Worm (Caenorhabditis elegans) whole organism, young adult: ENCODE results near the gene rps-9.

Experiments used
- B0035.1 ChIP-seq: sonication (generic microtip); optimal IDR thresholded peaks from 2 replicates; lab custom pipeline; 2016; ENCODE audit warnings: missing genetic modification characterization, mild to moderate bottlenecking, missing compliant biosample characterization, missing genotype, missing genetic modification reagents
- D2030.7 ChIP-seq: fragments of 200-800 bp; sonication (Bioruptor generic); IDR thresholded peaks from 2 replicates; pipeline ENCODE4 v1.3.6; 2022; ENCODE audit warnings: missing genetic modification reagents, missing genetic modification characterization, missing compliant biosample characterization
- F10E7.11 ChIP-seq: sonication (generic microtip); optimal IDR thresholded peaks from 2 replicates; lab custom pipeline; 2017; ENCODE audit warnings: mild to moderate bottlenecking, missing genetic modification characterization, moderate library complexity, missing compliant biosample characterization
- F22D6.2 ChIP-seq: sonication (generic microtip); optimal IDR thresholded peaks from 2 replicates; lab custom pipeline; 2016; ENCODE audit warnings: mild to moderate bottlenecking, missing genetic modification characterization, missing compliant biosample characterization
- F33H1.4 ChIP-seq: fragments of 200-800 bp; sonication (Bioruptor generic); IDR thresholded peaks from 2 replicates; pipeline ENCODE4 v1.3.6; 2022; ENCODE audit warnings: missing genetic modification reagents, missing genetic modification characterization, missing compliant biosample characterization
- T26A5.8 ChIP-seq: sonication (generic microtip); optimal IDR thresholded peaks from 2 replicates; lab custom pipeline; 2016; ENCODE audit warnings: missing genetic modification characterization, missing compliant biosample characterization
- Y79H2A.3 ChIP-seq: fragments of 200-800 bp; sonication (Bioruptor generic); conservative IDR thresholded peaks from 2 replicates; pipeline ENCODE4 v1.3.6; 2022; ENCODE audit warnings: missing genetic modification reagents, missing genetic modification characterization, missing compliant biosample characterization
- Y95B8A.8 ChIP-seq: fragments of 200-800 bp; sonication (Bioruptor generic); IDR thresholded peaks from 2 replicates; pipeline ENCODE4 v1.3.6; 2022; ENCODE audit warnings: missing genetic modification reagents, missing genetic modification characterization, missing compliant biosample characterization
- aptf-3 ChIP-seq: fragments of 200-800 bp; sonication (Bioruptor generic); IDR thresholded peaks from 2 replicates; pipeline ENCODE4 v1.3.6; 2022; ENCODE audit warnings: missing genetic modification characterization, missing compliant biosample characterization
- atf-7 ChIP-seq: sonication (generic microtip); optimal IDR thresholded peaks from 2 replicates; lab custom pipeline; 2017; ENCODE audit warnings: mild to moderate bottlenecking, missing genetic modification characterization, missing compliant biosample characterization
- attf-3 ChIP-seq: fragments of 200-800 bp; sonication (Bioruptor generic); conservative IDR thresholded peaks from 2 replicates; pipeline ENCODE4 v1.3.6; 2022; ENCODE audit warnings: missing genetic modification reagents, missing genetic modification characterization, missing compliant biosample characterization
- bed-2 ChIP-seq: fragments of 200-800 bp; sonication (Bioruptor generic); IDR thresholded peaks from 2 replicates; pipeline ENCODE4 v1.3.6; 2022; ENCODE audit warnings: missing genetic modification reagents, missing genetic modification characterization, missing compliant biosample characterization
- ceh-91 ChIP-seq: fragments of 200-800 bp; sonication (Bioruptor generic); IDR thresholded peaks from 2 replicates; pipeline ENCODE4 v1.3.6; 2022; ENCODE audit warnings: missing genetic modification reagents, missing genetic modification characterization, missing compliant biosample characterization
- die-1 ChIP-seq: sonication (generic microtip); optimal IDR thresholded peaks from 2 replicates; lab custom pipeline; 2016; ENCODE audit warnings: missing genotype, mild to moderate bottlenecking, missing genetic modification characterization, missing compliant biosample characterization
- efl-1 ChIP-seq: fragments of 150-350 bp; optimal IDR thresholded peaks from 2 replicates; lab custom pipeline; 2014; ENCODE audit warnings: missing biosample characterization, missing genetic modification reagents, missing genetic modification characterization
- egl-18 ChIP-seq: fragments of 200-800 bp; sonication (Bioruptor generic); IDR thresholded peaks from 2 replicates; pipeline ENCODE4 v1.3.6; 2022; ENCODE audit warnings: missing genetic modification reagents, missing genetic modification characterization, missing compliant biosample characterization
- egrh-3 ChIP-seq: fragments of 200-800 bp; sonication (Bioruptor generic); IDR thresholded peaks from 2 replicates; pipeline ENCODE4 v1.3.6; 2022; ENCODE audit warnings: missing genetic modification reagents, missing genetic modification characterization, missing compliant biosample characterization
- ekl-4 ChIP-seq: fragments of 200-800 bp; sonication (Bioruptor generic); IDR thresholded peaks from 2 replicates; pipeline ENCODE4 v1.3.6; 2022; ENCODE audit warnings: missing genetic modification reagents, missing genetic modification characterization, missing compliant biosample characterization
- hmg-20 ChIP-seq: fragments of 200-800 bp; sonication (Bioruptor generic); IDR thresholded peaks from 2 replicates; pipeline ENCODE4 v1.3.6; 2022; ENCODE audit warnings: missing genetic modification reagents, missing genetic modification characterization, missing compliant biosample characterization
- hrde-1 ChIP-seq: sonication (generic microtip); optimal IDR thresholded peaks from 2 replicates; lab custom pipeline; 2016; ENCODE audit warnings: missing genetic modification characterization, mild to moderate bottlenecking, missing compliant biosample characterization, moderate library complexity, missing genotype, missing genetic modification reagents, borderline replicate concordance
- lin-35 ChIP-seq, 3 experiments: fragments of 150-350 bp in 2 of 3; sonication (generic microtip) in 1 of 3; optimal IDR thresholded peaks; 2 replicates each; lab custom pipeline; 2014 to 2018; ENCODE audit warnings: missing biosample characterization in 3 of 3, missing genetic modification characterization in 3 of 3, missing genetic modification reagents in 3 of 3
- lin-54 ChIP-seq: fragments of 200-800 bp; sonication (Bioruptor generic); optimal IDR thresholded peaks from 2 replicates; lab custom pipeline; 2018; ENCODE audit warnings: mild to moderate bottlenecking, missing genetic modification characterization, missing compliant biosample characterization
- lsl-1 ChIP-seq: fragments of 200-800 bp; sonication (Bioruptor generic); optimal IDR thresholded peaks from 2 replicates; lab custom pipeline; 2018; ENCODE audit warnings: mild to moderate bottlenecking, missing genetic modification characterization, moderate library complexity, missing compliant biosample characterization
- madf-6 ChIP-seq: fragments of 200-800 bp; sonication (Bioruptor generic); IDR thresholded peaks from 2 replicates; pipeline ENCODE4 v1.3.6; 2022; ENCODE audit warnings: missing genetic modification reagents, missing genetic modification characterization, missing compliant biosample characterization
- madf-8 ChIP-seq: fragments of 200-800 bp; sonication (Bioruptor generic); conservative IDR thresholded peaks from 2 replicates; pipeline ENCODE4 v1.3.6; 2022; ENCODE audit warnings: missing genetic modification reagents, missing genetic modification characterization, missing compliant biosample characterization
- mcd-1 ChIP-seq: fragments of 200-800 bp; sonication (Bioruptor generic); IDR thresholded peaks from 2 replicates; pipeline ENCODE4 v1.3.6; 2022; ENCODE audit warnings: missing genetic modification reagents, missing genetic modification characterization, missing compliant biosample characterization
- nfya-2 ChIP-seq: fragments of 200-800 bp; sonication (Bioruptor generic); IDR thresholded peaks from 2 replicates; pipeline ENCODE4 v1.3.6; 2022; ENCODE audit warnings: missing genetic modification reagents, missing genetic modification characterization, missing compliant biosample characterization
- nhr-179 ChIP-seq: sonication (generic microtip); optimal IDR thresholded peaks from 2 replicates; lab custom pipeline; 2016; ENCODE audit warnings: mild to moderate bottlenecking, missing genetic modification characterization, missing compliant biosample characterization
- nhr-80 ChIP-seq: sonication (generic microtip); optimal IDR thresholded peaks from 2 replicates; lab custom pipeline; 2016; ENCODE audit warnings: missing genetic modification characterization, missing compliant biosample characterization
- pbrm-1 ChIP-seq: fragments of 200-800 bp; sonication (Bioruptor generic); IDR thresholded peaks from 2 replicates; pipeline ENCODE4 v1.3.6; 2022; ENCODE audit warnings: missing genetic modification reagents, missing genetic modification characterization, missing compliant biosample characterization
- rcor-1 ChIP-seq: fragments of 200-800 bp; sonication (Bioruptor generic); IDR thresholded peaks from 2 replicates; pipeline ENCODE4 v1.3.6; 2022; ENCODE audit warnings: missing genetic modification reagents, missing genetic modification characterization, missing compliant biosample characterization
- rec-8 ChIP-seq, 2 experiments: sonication (generic microtip); optimal IDR thresholded peaks; 2 replicates each; lab custom pipeline; 2016; ENCODE audit warnings: mild to moderate bottlenecking in 2 of 2, missing genetic modification characterization in 2 of 2, missing genetic modification reagents in 2 of 2, missing genotype in 2 of 2, missing biosample characterization in 1 of 2, missing compliant biosample characterization in 1 of 2, moderate library complexity in 1 of 2
- rpc-1 ChIP-seq, 2 experiments: fragments of 150-350 bp in 1 of 2; sonication (generic microtip) in 1 of 2; optimal IDR thresholded peaks; 2 replicates each; lab custom pipeline; 2014 to 2018; ENCODE audit warnings: missing biosample characterization in 1 of 2, missing genetic modification characterization in 1 of 2, missing genetic modification reagents in 1 of 2, missing genotype in 1 of 2
- sea-2 ChIP-seq: fragments of 200-800 bp; sonication (Bioruptor generic); IDR thresholded peaks from 2 replicates; pipeline ENCODE4 v1.3.6; 2022; ENCODE audit warnings: missing genetic modification characterization, missing compliant biosample characterization
- snpc-1.1 ChIP-seq: sonication (generic microtip); optimal IDR thresholded peaks from 2 replicates; lab custom pipeline; 2017; ENCODE audit warnings: missing genetic modification characterization, mild to moderate bottlenecking, missing compliant biosample characterization, antibody characterized with exemption, moderate library complexity, missing genotype, missing genetic modification reagents; ENCODE audit not compliant: insufficient read depth
- somi-1 ChIP-seq: fragments of 200-800 bp; sonication (Bioruptor generic); optimal IDR thresholded peaks from 2 replicates; lab custom pipeline; 2018; ENCODE audit warnings: mild to moderate bottlenecking, missing genetic modification characterization, missing compliant biosample characterization
- sptf-2 ChIP-seq: fragments of 200-800 bp; sonication (Bioruptor generic); optimal IDR thresholded peaks from 2 replicates; lab custom pipeline; 2018; ENCODE audit warnings: mild to moderate bottlenecking, missing genetic modification characterization, missing compliant biosample characterization
- tlf-1 ChIP-seq: fragments of 200-800 bp; sonication (Bioruptor generic); optimal IDR thresholded peaks from 2 replicates; lab custom pipeline; 2018; ENCODE audit warnings: mild to moderate bottlenecking, missing genetic modification characterization, missing compliant biosample characterization
- ztf-22 ChIP-seq: fragments of 200-800 bp; sonication (Bioruptor generic); optimal IDR thresholded peaks from 2 replicates; lab custom pipeline; 2018; ENCODE audit warnings: mild to moderate bottlenecking, missing genetic modification characterization, moderate library complexity, missing compliant biosample characterization

rps-9 gene

DNA sequence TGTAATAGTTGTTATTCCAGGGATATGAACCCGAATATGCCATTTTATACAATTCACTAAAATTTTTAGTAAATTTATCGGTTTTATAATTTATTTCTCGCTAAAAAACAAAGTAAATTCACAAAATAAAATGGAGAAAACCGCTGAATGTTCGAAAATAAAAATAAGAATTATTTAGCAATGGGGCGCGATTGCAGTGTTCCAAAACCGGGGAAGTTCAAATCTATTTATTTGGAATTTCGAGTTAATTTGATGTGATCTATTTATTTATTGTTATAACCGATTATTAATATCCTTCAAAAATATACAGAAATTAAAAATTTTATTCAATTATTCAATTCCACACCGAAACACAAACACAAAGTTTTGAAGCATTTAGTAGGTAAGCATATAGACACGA lies 6.4 kb upstream of the rps-9 start, which contains the start of gene F40F8.11:
TSS of gene F40F8.11 (minus strand) at position 49 of the 400 bp plus-strand sequence.
- peak; percentile 55 for TF ChIP-seq lin-54 (GFP tag; lab: Kevin White, UChicago)
- peak; percentile 82 for TF ChIP-seq mcd-1 (GFP tag; lab: Robert Waterston, UW)
- peak in 1 of 3 experiments; percentile 59 for TF ChIP-seq lin-35 (GFP tag; optimal IDR thresholded peaks at IDR 0.05; lab: Kevin White, UChicago)
- peak; percentile 65 for TF ChIP-seq efl-1 (GFP tag; lab: Kevin White, UChicago)
- TF ChIP-seq somi-1 (GFP tag; lab: Kevin White, UChicago): no peak

DNA sequence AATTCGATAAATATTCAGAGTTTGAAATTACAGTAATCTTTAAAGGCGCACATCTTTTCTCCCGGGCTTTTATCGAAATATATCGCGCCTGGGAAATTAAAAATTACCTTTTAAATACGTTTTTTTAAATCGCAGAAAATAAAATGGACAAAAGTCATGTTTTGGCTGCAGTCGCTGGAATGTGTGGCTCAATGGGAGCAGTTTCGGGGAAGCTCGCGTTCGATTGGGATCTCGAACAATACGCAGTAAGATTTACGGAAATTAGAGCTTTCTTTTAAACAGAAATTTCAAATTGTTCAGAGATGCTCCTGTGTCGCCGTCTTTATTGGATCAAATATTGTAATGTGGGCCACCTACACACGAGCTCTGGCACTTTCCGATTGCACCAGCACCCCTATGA lies 3.4 kb upstream of the rps-9 start, which contains the start of gene F40F8.12:
TSS of gene F40F8.12 (plus strand) at position 301 of the 400 bp plus-strand sequence.
- TF ChIP-seq lin-54 (GFP tag; lab: Kevin White, UChicago): no peak
- TF ChIP-seq B0035.1: no peak
- TF ChIP-seq madf-6 (GFP tag; lab: Robert Waterston, UW): peak; percentile 42; the same call in 1 of the 2 replicates
- TF ChIP-seq madf-8 (GFP tag; lab: Robert Waterston, UW): peak; percentile 45
- peak; percentile 54 for TF ChIP-seq lsl-1
- TF ChIP-seq, all 124 proteins: peak for 3

DNA sequence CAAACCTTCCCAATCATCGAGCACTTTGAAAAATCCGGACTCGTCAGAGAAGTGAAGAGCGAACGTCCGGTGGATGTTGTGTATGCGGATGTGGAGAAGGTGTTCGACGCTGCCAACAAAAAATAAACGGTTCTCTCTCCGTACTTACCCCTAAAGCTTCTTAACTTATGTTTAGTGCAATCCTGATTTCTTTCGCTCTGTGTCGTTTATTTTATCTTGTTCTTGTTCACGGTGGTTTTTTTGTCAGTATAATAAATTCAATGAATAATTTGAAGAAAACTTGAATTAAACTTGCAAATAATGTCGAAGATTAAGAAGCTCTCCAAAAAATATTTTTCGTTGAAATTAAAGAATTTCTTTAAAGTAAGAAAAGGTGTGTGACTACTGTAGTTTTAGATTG lies 2.8 kb upstream of the rps-9 start, which contains the start of gene F40F8.3:
TSS of gene F40F8.3 (plus strand) at position 301 of the 400 bp plus-strand sequence.
- TF ChIP-seq T26A5.8 (tag; lab: Kevin White, UChicago) (no peak), attf-3 (GFP tag; lab: Robert Waterston, UW) (no peak), ztf-22 (GFP tag; lab: Kevin White, UChicago) (no peak), egrh-3 (GFP tag; lab: Robert Waterston, UW) (no peak), sea-2 (GFP tag; lab: Robert Waterston, UW) (no peak)

DNA sequence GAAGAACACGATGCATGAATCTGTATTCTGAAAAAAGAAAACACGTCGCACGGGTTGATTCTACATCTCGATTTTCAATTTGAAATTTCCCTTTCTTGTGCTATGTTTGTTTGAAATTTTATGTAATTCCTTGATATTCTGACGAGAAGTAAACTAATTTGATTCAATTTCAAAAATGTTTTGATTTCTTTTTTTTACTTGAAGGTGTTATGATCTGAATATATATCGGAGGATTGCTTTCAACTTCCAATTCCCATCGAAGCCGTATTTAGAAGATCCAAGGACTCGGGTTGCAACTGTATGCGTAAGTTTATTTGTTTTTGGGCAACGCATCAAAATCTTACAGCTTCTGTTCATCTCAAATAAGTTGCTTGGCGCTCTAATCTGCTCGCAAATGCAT lies 1.2 kb upstream of the rps-9 start, which contains the start of gene F40F8.1:
TSS of gene F40F8.1 (plus strand) at position 301 of the 400 bp plus-strand sequence.
- TF ChIP-seq die-1: no peak
- TF ChIP-seq sptf-2 (GFP tag; lab: Kevin White, UChicago): no peak
- no peak for TF ChIP-seq Y79H2A.3 (GFP tag; lab: Robert Waterston, UW)

DNA sequence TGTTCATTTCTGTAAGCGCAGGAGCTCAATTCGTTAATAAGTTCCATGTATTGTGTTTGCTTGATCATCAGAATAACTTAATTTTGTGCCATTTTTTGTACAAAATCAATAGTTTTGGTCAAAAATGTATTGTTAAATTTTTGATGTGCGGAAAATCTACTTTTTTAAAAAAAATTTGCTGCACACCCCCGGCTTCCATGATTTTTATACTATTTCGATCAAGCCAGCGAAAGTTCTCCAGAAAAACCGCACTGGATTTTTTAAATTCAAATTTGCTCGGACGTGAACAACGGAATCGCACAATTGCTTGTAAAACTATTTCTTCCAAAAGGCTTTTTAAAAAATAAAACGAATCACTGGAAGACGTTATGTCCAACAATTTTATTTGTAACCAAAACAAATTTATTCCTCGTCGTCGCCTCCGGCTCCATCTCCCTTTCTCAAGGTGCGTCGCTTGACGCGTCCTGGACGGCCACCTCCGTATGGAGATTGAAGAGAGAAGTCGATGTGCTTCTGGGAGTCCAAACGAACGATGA lies 1.0 kb downstream of the rps-9 start:
- TF ChIP-seq D2030.7 (GFP tag; lab: Robert Waterston, UW) (0 out of 2 replicates have a peak, but pooled peaks have one; percentile 9), atf-7 (tag; lab: Kevin White, UChicago) (peak; percentile 21), rec-8 (tag; optimal IDR thresholded peaks at IDR 0.05; lab: Kevin White, UChicago) (no peak), hrde-1 (peak; percentile 70), pbrm-1 (GFP tag; lab: Robert Waterston, UW) (0 out of 2 replicates have a peak, but pooled peaks have one; percentile 20), F10E7.11 (tag; lab: Kevin White, UChicago) (no peak), hmg-20 (GFP tag; lab: Robert Waterston, UW) (no peak), aptf-3 (no peak), somi-1 (GFP tag; lab: Kevin White, UChicago) (no peak), Y79H2A.3 (GFP tag; lab: Robert Waterston, UW) (no peak), nhr-179 (tag; lab: Kevin White, UChicago) (no peak), F33H1.4 (GFP tag; lab: Robert Waterston, UW) (peak; percentile 36; the same call in 1 of the 2 replicates), tlf-1 (no peak), ekl-4 (GFP tag; lab: Robert Waterston, UW) (peak; percentile 46; the same call in 1 of the 2 replicates), rpc-1 (optimal IDR thresholded peaks at IDR 0.05; lab: Kevin White, UChicago) (no peak), rpc-1 (tag; optimal IDR thresholded peaks at IDR 0.05; lab: Kevin White, UChicago) (no peak), ceh-91 (GFP tag; lab: Robert Waterston, UW) (no peak), F22D6.2 (no peak), rcor-1 (peak; percentile 38), nfya-2 (GFP tag; lab: Robert Waterston, UW) (no peak), egl-18 (GFP tag; lab: Robert Waterston, UW) (no peak), bed-2 (GFP tag; lab: Robert Waterston, UW) (no peak), Y95B8A.8 (GFP tag; lab: Robert Waterston, UW) (0 out of 2 replicates have a peak, but pooled peaks have one; percentile 24), snpc-1.1 (tag; lab: Kevin White, UChicago) (no peak), nhr-80 (tag; lab: Kevin White, UChicago) (no peak)
